Worm (Caenorhabditis elegans) whole organism, L1 larva: Measurements from ENCODE around the gene zmp-2.

ENCODE experiments used
- alr-1 ChIP-seq: fragments of 200-800 bp; sonication (Bioruptor generic); optimal IDR thresholded peaks from 2 replicates; lab custom pipeline; 2018; ENCODE audit warnings: borderline replicate concordance, mild to moderate bottlenecking, missing genetic modification characterization, missing compliant biosample characterization
- blmp-1 ChIP-seq: fragments of 150-350 bp; optimal IDR thresholded peaks from 2 replicates; lab custom pipeline; 2014; ENCODE audit warnings: missing biosample characterization, missing genetic modification characterization
- mep-1 ChIP-seq: fragments of 150-350 bp; optimal IDR thresholded peaks from 2 replicates; lab custom pipeline; 2014; ENCODE audit warnings: missing biosample characterization, missing genetic modification characterization
- pqm-1 ChIP-seq: sonication (generic microtip); optimal IDR thresholded peaks from 3 replicates; lab custom pipeline; 2017; ENCODE audit warnings: missing biosample characterization, missing genetic modification characterization
- unc-86 ChIP-seq: sonication (generic microtip); optimal IDR thresholded peaks from 2 replicates; lab custom pipeline; 2016; ENCODE audit warnings: missing genetic modification characterization, missing compliant biosample characterization

- TF ChIP-seq unc-86 (no peak), alr-1 (tag; lab: Kevin White, UChicago) (no peak), blmp-1 (peak; percentile 93), mep-1 (tag; lab: Kevin White, UChicago) (peak; percentile 24), pqm-1 (tag; lab: Kevin White, UChicago) (no peak)
Measured at ce11 chrIII:2632819-2633398, 3.3 kb upstream of the zmp-2 start.
